Fruit fly (Drosophila melanogaster): ENCODE data around the gene dpr20.

DNA sequence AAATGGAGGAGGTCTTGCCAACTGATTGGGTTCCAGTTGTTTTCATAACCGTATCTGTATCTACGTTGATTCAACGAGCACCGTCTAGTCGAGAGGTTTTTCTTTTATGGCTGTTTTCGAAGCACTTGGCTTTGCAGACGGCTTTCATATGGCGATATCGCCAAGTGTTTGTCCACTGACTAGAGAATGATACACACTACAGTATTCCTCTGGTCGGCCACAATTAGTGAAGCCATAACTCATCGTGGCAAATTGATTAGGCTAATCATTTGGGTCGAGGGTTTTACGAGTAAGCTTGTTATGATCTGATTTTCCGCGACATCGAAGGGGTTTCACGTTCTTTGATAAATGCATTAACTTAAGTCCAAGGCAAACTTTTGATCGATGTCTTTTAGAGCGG is 19.6 kb upstream of the dpr20 start:
- TF ChIP-seq Myc (optimal IDR thresholded peaks at IDR 0.05), result no peak
- TF ChIP-seq h (optimal IDR thresholded peaks at IDR 0.05), result no peak
- no peak for TF ChIP-seq psq (optimal IDR thresholded peaks at IDR 0.05)
